Worm (Caenorhabditis elegans): ENCODE results near the gene irld-47.

The irld-47 gene

ce11 chrII:7864892-7865291 lies 42.5 kb upstream of the irld-47 start:
- TF ChIP-seq mls-2 (tag; optimal IDR thresholded peaks at IDR 0.05) (no peak), nhr-2 (tag; optimal IDR thresholded peaks at IDR 0.05) (no peak), elt-1 (tag; optimal IDR thresholded peaks at IDR 0.05; ENCODE audit: borderline replicate concordance, insufficient read depth) (no peak), ceh-39 (tag; optimal IDR thresholded peaks at IDR 0.05) (no peak), sptf-1 (tag; optimal IDR thresholded peaks at IDR 0.05) (no peak), snpc-4 (tag; optimal IDR thresholded peaks at IDR 0.05) (no peak), hlh-1 (tag; optimal IDR thresholded peaks at IDR 0.05) (no peak), blmp-1 (tag; optimal IDR thresholded peaks at IDR 0.05) (no peak), pha-4 (tag; optimal IDR thresholded peaks at IDR 0.05) (no peak), mep-1 (tag; optimal IDR thresholded peaks at IDR 0.05) (no peak), unc-120 (tag; optimal IDR thresholded peaks at IDR 0.05; ENCODE audit: poor library complexity, severe bottlenecking) (no peak)

DNA sequence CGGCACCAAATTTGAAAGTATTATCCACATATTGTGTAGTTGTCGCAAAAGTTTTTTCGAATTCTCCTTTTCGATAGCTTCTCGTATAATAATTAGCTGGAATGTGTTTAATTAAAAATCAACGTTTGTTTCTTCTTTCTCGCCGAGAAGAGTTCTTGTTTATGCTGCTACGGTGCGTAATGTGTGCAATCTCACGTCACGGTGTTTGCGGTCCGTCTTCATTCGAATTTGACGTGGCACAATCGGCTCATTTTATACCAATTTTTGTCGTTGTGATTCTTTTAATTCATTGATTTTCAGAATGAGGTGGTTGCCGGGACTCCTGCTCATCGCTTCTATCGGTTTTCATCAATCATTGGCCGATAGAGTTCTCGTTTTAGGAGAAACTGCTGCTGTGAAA lies 41.9 kb upstream of the irld-47 start, which contains the start of gene ostb-1:
ostb-1 (plus strand) TSS at position 301 of the 400 bp plus-strand sequence.
- no peak for TF ChIP-seq ham-2 (GFP tag; optimal IDR thresholded peaks at IDR 0.05)
- TF ChIP-seq ces-1 (GFP tag; optimal IDR thresholded peaks at IDR 0.05): peak; percentile 19
- peak; percentile 18 for TF ChIP-seq mep-1 (tag; optimal IDR thresholded peaks at IDR 0.05)
- peak; percentile 79 for TF ChIP-seq lsy-2 (tag; optimal IDR thresholded peaks at IDR 0.05)
- TF ChIP-seq pha-4 (tag; optimal IDR thresholded peaks at IDR 0.05): peak; percentile 19
- TF ChIP-seq M03D4.4 (tag; optimal IDR thresholded peaks at IDR 0.05): no peak
- TF ChIP-seq zip-8 (tag; optimal IDR thresholded peaks at IDR 0.05): no peak

DNA sequence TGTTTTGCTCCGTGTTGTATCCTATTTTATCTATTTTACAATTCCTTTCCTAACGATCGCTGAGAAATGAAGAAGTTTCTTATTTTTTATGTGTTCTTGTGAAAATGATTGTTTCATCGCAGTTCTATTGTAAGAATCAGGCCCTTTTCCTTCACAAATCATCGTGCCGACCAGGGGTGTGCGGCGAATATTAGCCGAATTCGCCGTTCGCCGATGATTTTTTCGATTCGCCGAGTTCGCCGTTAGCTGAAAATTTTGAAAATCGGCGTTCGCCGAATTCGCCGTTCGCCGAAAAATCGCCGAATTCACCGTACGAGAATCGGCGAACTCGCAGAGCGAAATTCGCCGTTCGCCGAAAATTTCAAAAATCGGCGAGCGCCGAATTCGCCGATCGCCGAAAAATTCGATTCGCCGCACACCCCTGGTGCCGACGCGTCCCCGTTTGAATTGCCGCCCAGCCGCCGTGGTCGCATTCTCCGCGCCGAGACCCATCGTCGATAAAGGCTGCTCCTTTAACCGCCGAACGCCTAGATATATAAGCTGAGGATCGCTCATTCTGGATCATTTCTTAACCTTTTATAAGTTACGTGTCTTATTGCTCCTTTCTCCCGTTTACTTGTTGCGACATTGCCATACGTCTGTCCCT lies 41.2 kb upstream of the irld-47 start:
- no peak for TF ChIP-seq nhr-12 (tag; optimal IDR thresholded peaks at IDR 0.05)
- peak; percentile 20 for TF ChIP-seq sptf-1 (tag; optimal IDR thresholded peaks at IDR 0.05)
- no peak for TF ChIP-seq M03D4.4 (tag; optimal IDR thresholded peaks at IDR 0.05)
- TF ChIP-seq ztf-11 (tag; optimal IDR thresholded peaks at IDR 0.05): no peak

DNA sequence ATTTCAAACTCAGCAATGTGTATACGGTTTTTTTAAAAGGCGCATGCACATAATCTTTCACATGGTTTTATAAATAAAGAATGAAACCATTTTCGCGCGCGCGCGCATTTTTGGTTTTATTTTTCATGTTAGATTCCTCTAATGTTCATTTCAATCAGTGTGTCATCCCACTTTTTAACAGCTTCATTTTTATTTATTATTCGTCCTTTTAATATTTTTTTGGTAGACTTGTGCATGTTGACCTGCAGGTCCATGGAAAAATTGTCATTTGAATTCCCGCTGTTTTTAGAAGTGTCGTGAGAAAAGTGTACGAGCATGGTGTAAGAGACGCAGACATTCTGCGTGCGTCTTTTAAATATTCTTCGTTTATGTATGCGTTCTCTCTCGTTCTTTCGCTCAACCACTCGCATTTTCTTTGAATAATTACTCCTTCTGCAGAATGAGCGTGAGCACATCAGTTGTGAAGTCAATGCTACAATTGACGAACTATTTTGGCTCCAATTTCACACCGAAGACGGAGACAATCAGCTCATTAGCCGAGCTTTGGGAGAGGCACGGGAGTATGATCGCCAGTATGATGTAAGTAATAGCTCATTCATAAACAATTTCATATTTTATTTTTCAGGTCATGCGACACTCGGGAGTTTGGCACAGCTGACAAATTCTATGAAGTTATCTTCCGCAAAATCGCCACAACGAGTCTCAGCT lies 38.0 kb upstream of the irld-47 start, which contains the start of gene lin-5:
lin-5 (plus strand) TSS at position 354 of the 708 bp plus-strand sequence.
- TF ChIP-seq unc-39 (tag; optimal IDR thresholded peaks at IDR 0.05): no peak
- TF ChIP-seq ces-1 (GFP tag; optimal IDR thresholded peaks at IDR 0.05): peak; percentile 45
- no peak for TF ChIP-seq mep-1 (tag; optimal IDR thresholded peaks at IDR 0.05)
- TF ChIP-seq drap-1 (GFP tag; optimal IDR thresholded peaks at IDR 0.05): peak; percentile 4
- TF ChIP-seq unc-62 (GFP tag; optimal IDR thresholded peaks at IDR 0.05): peak; percentile 25
- TF ChIP-seq unc-120 (tag; optimal IDR thresholded peaks at IDR 0.05; ENCODE audit: poor library complexity, severe bottlenecking): peak; percentile 44
- no peak for TF ChIP-seq bed-3 (GFP tag; optimal IDR thresholded peaks at IDR 0.05)
- no peak for TF ChIP-seq lin-32 (GFP tag; optimal IDR thresholded peaks at IDR 0.05)
- TF ChIP-seq mls-2 (tag; optimal IDR thresholded peaks at IDR 0.05): peak; percentile 48
- peak; percentile 31 for TF ChIP-seq lin-13 (tag; optimal IDR thresholded peaks at IDR 0.05)
- peak; percentile 27 for TF ChIP-seq lsy-2 (tag; optimal IDR thresholded peaks at IDR 0.05)
- no peak for TF ChIP-seq nhr-12 (tag; optimal IDR thresholded peaks at IDR 0.05)
- TF ChIP-seq pha-4 (tag; optimal IDR thresholded peaks at IDR 0.05): no peak
- no peak for TF ChIP-seq nhr-237 (tag; optimal IDR thresholded peaks at IDR 0.05)
- no peak for TF ChIP-seq elt-3 (tag; optimal IDR thresholded peaks at IDR 0.05)
- peak; percentile 22 for TF ChIP-seq hlh-1 (tag; optimal IDR thresholded peaks at IDR 0.05)

- no peak for TF ChIP-seq M03D4.4 (tag; optimal IDR thresholded peaks at IDR 0.05)
- TF ChIP-seq unc-120 (tag; optimal IDR thresholded peaks at IDR 0.05; ENCODE audit: poor library complexity, severe bottlenecking): no peak
Measured at ce11 chrII:7858101-7858500, 35.7 kb upstream of the irld-47 start, which contains the start of gene sds-22. Gene sds-22 (plus strand): TSS chrII:7858401.

ce11 chrII:7857485-7858010 lies 35.2 kb upstream of the irld-47 start, which contains the start of the genes cec-3 and T09A5.15:
Gene cec-3 (minus strand): TSS chrII:7857600.
Gene T09A5.15 (plus strand): TSS chrII:7857960.
- peak; percentile 28 for TF ChIP-seq mab-5 (tag; optimal IDR thresholded peaks at IDR 0.05)
- peak; percentile 54 for TF ChIP-seq ces-1 (GFP tag; optimal IDR thresholded peaks at IDR 0.05)
- TF ChIP-seq elt-1 (tag; optimal IDR thresholded peaks at IDR 0.05; ENCODE audit: borderline replicate concordance, insufficient read depth): no peak
- peak; percentile 24 for TF ChIP-seq lsy-2 (tag; optimal IDR thresholded peaks at IDR 0.05)
- peak; percentile 56 for TF ChIP-seq unc-120 (tag; optimal IDR thresholded peaks at IDR 0.05; ENCODE audit: poor library complexity, severe bottlenecking)
- TF ChIP-seq bed-3 (GFP tag; optimal IDR thresholded peaks at IDR 0.05): no peak
- TF ChIP-seq nhr-237 (tag; optimal IDR thresholded peaks at IDR 0.05): peak; percentile 65
- TF ChIP-seq nhr-12 (tag; optimal IDR thresholded peaks at IDR 0.05): no peak
- no peak for TF ChIP-seq nhr-2 (tag; optimal IDR thresholded peaks at IDR 0.05)
- no peak for TF ChIP-seq hlh-1 (tag; optimal IDR thresholded peaks at IDR 0.05)
- no peak for TF ChIP-seq sem-2 (GFP tag; optimal IDR thresholded peaks at IDR 0.05)
- peak; percentile 9 for TF ChIP-seq mep-1 (tag; optimal IDR thresholded peaks at IDR 0.05)

All from whole organism, mixed stage, embryonic.